Worm (Caenorhabditis elegans): Measurements from ENCODE around the gene F44E5.4.

DNA sequence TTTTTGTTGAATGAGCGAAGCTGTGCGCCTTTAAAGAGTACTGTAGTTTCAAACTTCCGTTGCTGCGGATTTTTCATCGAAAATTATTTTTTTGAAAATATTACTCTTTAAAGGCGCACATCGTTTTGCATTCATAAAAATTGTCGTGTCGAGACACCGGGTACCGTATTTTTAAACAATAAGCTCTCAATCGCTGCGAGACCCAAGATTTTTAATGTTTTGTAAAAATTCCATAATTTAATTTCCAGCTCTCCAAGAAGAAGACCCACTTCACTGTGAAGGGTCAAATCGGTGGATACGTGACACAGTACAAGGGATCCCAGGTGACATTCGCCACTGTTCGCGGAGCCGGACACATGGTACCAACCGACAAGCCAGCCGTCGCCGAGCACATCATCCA is 16.8 kb downstream of the F44E5.4 start:
- TF ChIP-seq hmg-4 (GFP tag; optimal IDR thresholded peaks at IDR 0.05) (no peak), aly-1 (tag; optimal IDR thresholded peaks at IDR 0.05) (no peak), ama-1 (optimal IDR thresholded peaks at IDR 0.05) (no peak), B0310.2 (tag; optimal IDR thresholded peaks at IDR 0.05) (no peak), flt-1 (GFP tag; IDR thresholded peaks at IDR 0.05) (no peak), ceh-13 (GFP tag; optimal IDR thresholded peaks at IDR 0.05) (no peak), ets-7 (tag; optimal IDR thresholded peaks at IDR 0.05) (no peak), tbx-11 (GFP tag; IDR thresholded peaks at IDR 0.05) (no peak), scrt-1 (GFP tag; IDR thresholded peaks at IDR 0.05) (no peak)
